Worm (Caenorhabditis elegans): ENCODE measurements around the gene Y26G10.6.

Gene Y26G10.6

DNA sequence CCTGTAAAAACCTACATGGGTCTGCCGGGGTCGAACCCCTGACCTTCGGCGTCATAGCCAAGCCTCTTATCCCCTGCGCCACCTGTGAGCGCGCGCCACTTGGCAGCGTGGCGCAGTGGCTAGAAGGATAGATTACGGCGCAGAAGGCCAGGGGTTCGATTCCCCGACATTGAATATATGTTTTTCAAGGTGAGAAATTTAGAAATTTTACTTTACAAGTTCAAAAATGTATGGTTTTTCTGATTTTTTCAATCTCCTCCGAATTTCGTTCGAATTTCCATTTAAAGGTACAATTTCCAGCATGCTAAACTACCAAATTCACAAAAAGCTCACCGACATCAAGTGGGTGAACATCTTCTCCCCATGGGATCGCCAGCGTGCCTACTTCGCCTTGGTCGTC is 39.8 kb upstream of the Y26G10.6 start, which contains the start of gene dgat-2:
Gene dgat-2 (plus strand): TSS at position 301 of the 400 bp plus-strand sequence.
- TF ChIP-seq eor-1 (tag; optimal IDR thresholded peaks at IDR 0.05) (no peak), unc-62 (GFP tag; optimal IDR thresholded peaks at IDR 0.05) (no peak), ztf-4 (tag; optimal IDR thresholded peaks at IDR 0.05) (no peak), fkh-10 (GFP tag; optimal IDR thresholded peaks at IDR 0.05) (no peak), nhr-25 (tag; optimal IDR thresholded peaks at IDR 0.05) (no peak), elt-1 (tag; optimal IDR thresholded peaks at IDR 0.05) (no peak)

DNA sequence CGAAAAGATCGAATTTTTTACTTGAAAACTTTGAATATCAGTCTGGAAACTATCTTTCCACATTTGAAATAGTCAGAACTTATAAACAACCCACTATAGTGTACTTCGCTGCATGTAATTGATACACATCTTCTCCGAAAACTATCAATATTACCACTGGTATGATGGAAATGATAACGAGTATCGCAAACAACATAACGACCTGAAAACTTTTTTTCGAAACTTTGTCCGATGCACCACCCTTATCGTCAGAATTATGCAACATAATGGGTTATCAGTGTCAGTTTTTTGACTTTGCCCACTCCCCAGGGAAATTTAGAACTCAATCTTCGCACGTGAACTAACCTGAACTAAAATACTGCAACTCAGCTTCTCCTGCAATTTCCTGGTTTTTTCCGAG is 37.5 kb upstream of the Y26G10.6 start:
- no peak for TF ChIP-seq fos-1 (tag; optimal IDR thresholded peaks at IDR 0.05)
- no peak for TF ChIP-seq unc-39 (tag; optimal IDR thresholded peaks at IDR 0.05)
- TF ChIP-seq ztf-4 (tag; optimal IDR thresholded peaks at IDR 0.05): no peak
- TF ChIP-seq lin-15B (tag; optimal IDR thresholded peaks at IDR 0.05): no peak
- no peak for TF ChIP-seq jun-1 (tag; optimal IDR thresholded peaks at IDR 0.05)
- TF ChIP-seq lin-39 (tag; optimal IDR thresholded peaks at IDR 0.05): no peak
- TF ChIP-seq snpc-4 (tag; optimal IDR thresholded peaks at IDR 0.05): no peak
- no peak for TF ChIP-seq mdl-1 (tag; optimal IDR thresholded peaks at IDR 0.05)
- no peak for TF ChIP-seq egl-5 (tag; optimal IDR thresholded peaks at IDR 0.05)
- TF ChIP-seq ceh-16 (tag; optimal IDR thresholded peaks at IDR 0.05): no peak
- no peak for TF ChIP-seq ceh-9 (tag; optimal IDR thresholded peaks at IDR 0.05)
- peak; percentile 96 for TF ChIP-seq elt-2 (tag; optimal IDR thresholded peaks at IDR 0.05)
- TF ChIP-seq ZK546.5 (tag; optimal IDR thresholded peaks at IDR 0.05): no peak
- TF ChIP-seq pqm-1 (tag; optimal IDR thresholded peaks at IDR 0.05): peak; percentile 81
- no peak for TF ChIP-seq tbx-2 (tag; optimal IDR thresholded peaks at IDR 0.05)
- TF ChIP-seq lsy-12 (tag; optimal IDR thresholded peaks at IDR 0.05): no peak

DNA sequence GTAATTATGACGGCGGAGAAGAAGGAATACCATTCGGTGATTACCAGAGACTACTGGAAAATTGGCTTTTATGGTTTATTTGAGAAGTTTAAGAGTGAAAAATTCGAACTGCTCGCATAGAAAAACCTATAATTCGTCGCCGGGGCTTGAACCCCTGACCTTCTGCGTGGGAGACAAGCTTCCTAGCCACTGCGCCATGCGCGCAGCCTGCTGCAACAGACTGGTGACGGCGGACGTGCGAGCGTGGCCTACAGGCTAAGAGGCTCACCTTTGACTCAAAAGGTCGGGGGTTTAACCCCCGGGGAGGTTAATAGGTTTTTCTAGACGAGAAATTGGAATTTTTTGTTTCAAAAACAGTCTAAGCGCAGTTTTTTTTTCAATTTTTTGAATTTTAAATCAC is 35.4 kb upstream of the Y26G10.6 start:
- no peak for TF ChIP-seq ZK546.5 (tag; optimal IDR thresholded peaks at IDR 0.05)
- TF ChIP-seq nhr-25 (tag; optimal IDR thresholded peaks at IDR 0.05): no peak
- TF ChIP-seq nhr-76 (tag; optimal IDR thresholded peaks at IDR 0.05): no peak
- TF ChIP-seq daf-12 (tag; optimal IDR thresholded peaks at IDR 0.05): no peak
- no peak for TF ChIP-seq ceh-9 (tag; optimal IDR thresholded peaks at IDR 0.05)
- TF ChIP-seq nhr-67 (tag; optimal IDR thresholded peaks at IDR 0.05): no peak
- TF ChIP-seq nfya-1 (tag; optimal IDR thresholded peaks at IDR 0.05; ENCODE audit: insufficient read depth): no peak
- no peak for TF ChIP-seq ztf-11 (tag; optimal IDR thresholded peaks at IDR 0.05)
- TF ChIP-seq nhr-77 (tag; optimal IDR thresholded peaks at IDR 0.05): no peak
- TF ChIP-seq nhr-28 (tag; optimal IDR thresholded peaks at IDR 0.05): no peak
- TF ChIP-seq pha-4 (tag; optimal IDR thresholded peaks at IDR 0.05): no peak
- no peak for TF ChIP-seq pqm-1 (tag; optimal IDR thresholded peaks at IDR 0.05)

DNA sequence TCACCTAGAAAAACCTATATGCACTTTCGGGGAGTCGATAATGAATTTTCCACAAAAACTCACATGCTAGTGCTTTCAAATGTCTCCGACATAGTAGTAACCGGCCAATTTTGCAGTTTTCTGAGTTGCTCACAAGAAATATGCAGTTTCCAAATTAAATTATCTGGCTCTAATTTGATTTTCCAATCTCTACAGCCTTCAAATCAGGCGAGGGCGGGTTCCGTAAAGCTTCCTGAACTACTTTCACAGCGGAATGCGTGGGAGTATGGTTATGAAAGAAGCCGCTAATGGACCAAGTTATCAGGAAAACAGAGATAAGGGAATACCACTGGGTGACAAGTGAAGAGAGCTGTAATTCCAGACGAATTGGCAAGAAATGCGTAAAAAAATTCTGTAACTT is 33.9 kb upstream of the Y26G10.6 start, which contains the start of gene F59A1.11:
Gene F59A1.11 (minus strand): TSS at position 101 of the 400 bp plus-strand sequence.
- TF ChIP-seq R02D3.7 (tag; optimal IDR thresholded peaks at IDR 0.05) (no peak), mml-1 (tag; optimal IDR thresholded peaks at IDR 0.05) (no peak), lsy-12 (tag; optimal IDR thresholded peaks at IDR 0.05) (no peak), fkh-2 (tag; optimal IDR thresholded peaks at IDR 0.05) (no peak), ama-1 (optimal IDR thresholded peaks at IDR 0.05) (no peak), ceh-28 (tag; optimal IDR thresholded peaks at IDR 0.05) (no peak), nhr-11 (tag; optimal IDR thresholded peaks at IDR 0.05) (no peak), pha-4 (tag; optimal IDR thresholded peaks at IDR 0.05) (no peak), nhr-77 (tag; optimal IDR thresholded peaks at IDR 0.05) (no peak), egl-27 (tag; optimal IDR thresholded peaks at IDR 0.05) (no peak), hmg-11 (tag; optimal IDR thresholded peaks at IDR 0.05) (no peak), nhr-12 (tag; optimal IDR thresholded peaks at IDR 0.05) (no peak), pqm-1 (tag; optimal IDR thresholded peaks at IDR 0.05) (no peak), nfya-1 (tag; optimal IDR thresholded peaks at IDR 0.05; ENCODE audit: insufficient read depth) (no peak), unc-62 (GFP tag; optimal IDR thresholded peaks at IDR 0.05) (no peak), unc-39 (tag; optimal IDR thresholded peaks at IDR 0.05) (no peak)

Measured in whole organism, L3 larva.